Worm (Caenorhabditis elegans) whole organism, L3 larva: ENCODE results near the gene mrps-33.

Experiments used
- aly-2 ChIP-seq: fragments of 150-350 bp; optimal IDR thresholded peaks from 2 replicates; lab custom pipeline; 2014; ENCODE audit warnings: missing biosample characterization, missing genetic modification characterization
- egl-5 ChIP-seq: fragments of 150-350 bp; optimal IDR thresholded peaks from 2 replicates; lab custom pipeline; 2017; ENCODE audit warnings: missing biosample characterization, missing genetic modification reagents, missing genetic modification characterization, inconsistent platforms
- fkh-2 ChIP-seq: fragments of 150-350 bp; optimal IDR thresholded peaks from 2 replicates; lab custom pipeline; 2014; ENCODE audit warnings: missing biosample characterization, missing genetic modification reagents, missing genetic modification characterization
- jun-1 ChIP-seq: fragments of 150-350 bp; optimal IDR thresholded peaks from 2 replicates; lab custom pipeline; 2014; ENCODE audit warnings: missing biosample characterization, missing genetic modification reagents, missing genetic modification characterization
- nhr-28 ChIP-seq: fragments of 150-350 bp; optimal IDR thresholded peaks from 2 replicates; lab custom pipeline; 2014; ENCODE audit warnings: missing biosample characterization, missing genetic modification characterization
- nhr-76 ChIP-seq: fragments of 150-350 bp; sonication (generic microtip); optimal IDR thresholded peaks from 5 replicates; lab custom pipeline; 2014; ENCODE audit warnings: missing biosample characterization, missing genetic modification characterization
- snpc-4 ChIP-seq: fragments of 150-350 bp; optimal IDR thresholded peaks from 2 replicates; lab custom pipeline; 2014; ENCODE audit warnings: missing biosample characterization, missing genetic modification characterization
- unc-62 ChIP-seq: fragments of 150-350 bp; sonication (generic microtip); optimal IDR thresholded peaks from 4 replicates; lab custom pipeline; 2014; ENCODE audit warnings: missing biosample characterization, missing genetic modification reagents, missing genetic modification characterization

DNA sequence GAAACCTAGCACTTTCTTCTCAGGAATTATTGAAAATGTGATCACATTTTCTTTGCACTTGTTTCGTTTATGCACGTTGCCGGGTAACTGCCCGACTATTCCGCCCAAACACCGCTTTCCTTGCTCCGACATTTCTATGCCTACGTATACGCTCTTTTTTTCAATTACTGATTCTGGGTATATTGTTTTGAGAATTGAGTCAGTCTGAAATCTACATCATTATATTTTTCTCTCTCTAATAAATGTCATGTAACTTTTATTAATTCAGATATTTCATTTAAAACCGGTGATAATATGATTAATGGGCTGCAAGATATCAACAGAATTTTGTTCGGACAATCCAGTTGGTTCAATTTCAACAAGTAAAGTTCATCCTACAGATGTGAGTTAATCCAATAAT is 42.4 kb downstream of the mrps-33 start, which contains the start of gene ttll-11:
- TF ChIP-seq nhr-28 (tag; lab: Kevin White, UChicago): no peak
- no peak for TF ChIP-seq egl-5 (tag; lab: Kevin White, UChicago)
- no peak for TF ChIP-seq nhr-76 (tag; lab: Kevin White, UChicago)
- TF ChIP-seq aly-2 (tag; lab: Kevin White, UChicago): no peak
- TF ChIP-seq snpc-4 (tag; lab: Kevin White, UChicago): no peak
- TF ChIP-seq unc-62: no peak
- TF ChIP-seq jun-1 (tag; lab: Kevin White, UChicago): no peak
- TF ChIP-seq fkh-2 (tag; lab: Kevin White, UChicago): no peak
